Worm (Caenorhabditis elegans) whole organism, young adult: ENCODE measurements around the gene srlf-3.

ENCODE experiments used
- B0035.1 ChIP-seq: sonication (generic microtip); optimal IDR thresholded peaks from 2 replicates; lab custom pipeline; 2016; ENCODE audit warnings: missing genetic modification characterization, mild to moderate bottlenecking, missing compliant biosample characterization, missing genotype, missing genetic modification reagents
- C06A6.2 ChIP-seq: fragments of 200-800 bp; sonication (Bioruptor generic); conservative IDR thresholded peaks from 2 replicates; pipeline ENCODE4 v1.3.6; 2022; ENCODE audit warnings: missing genetic modification characterization, missing compliant biosample characterization
- F10E7.11 ChIP-seq: sonication (generic microtip); optimal IDR thresholded peaks from 2 replicates; lab custom pipeline; 2017; ENCODE audit warnings: mild to moderate bottlenecking, missing genetic modification characterization, moderate library complexity, missing compliant biosample characterization
- F37B4.10 ChIP-seq: fragments of 200-800 bp; sonication (Bioruptor generic); IDR thresholded peaks from 2 replicates; pipeline ENCODE4 v1.3.6; 2022; ENCODE audit warnings: missing genetic modification characterization, missing compliant biosample characterization
- F39B2.1 ChIP-seq: fragments of 200-800 bp; sonication (Bioruptor generic); IDR thresholded peaks from 2 replicates; pipeline ENCODE4 v1.3.6; 2022; ENCODE audit warnings: missing genetic modification reagents, missing genetic modification characterization, missing compliant biosample characterization
- F49E8.2 ChIP-seq: sonication (generic microtip); optimal IDR thresholded peaks from 3 replicates; lab custom pipeline; 2017; ENCODE audit warnings: missing genetic modification characterization, mild to moderate bottlenecking, missing compliant biosample characterization, antibody characterized with exemption, moderate library complexity; ENCODE audit not compliant: insufficient read depth
- F52B5.7 ChIP-seq: sonication (generic microtip); optimal IDR thresholded peaks from 2 replicates; lab custom pipeline; 2016; ENCODE audit warnings: mild to moderate bottlenecking, missing genetic modification characterization, missing compliant biosample characterization
- F57C9.4 ChIP-seq: sonication (generic microtip); optimal IDR thresholded peaks from 2 replicates; lab custom pipeline; 2017; ENCODE audit warnings: mild to moderate bottlenecking, missing genetic modification characterization, missing compliant biosample characterization
- K11D2.4 ChIP-seq: fragments of 200-800 bp; sonication (Bioruptor generic); IDR thresholded peaks from 2 replicates; pipeline ENCODE4 v1.3.6; 2022; ENCODE audit warnings: missing genetic modification reagents, missing genetic modification characterization, missing compliant biosample characterization
- Y53F4B.3 ChIP-seq: fragments of 200-800 bp; sonication (Bioruptor generic); IDR thresholded peaks from 2 replicates; pipeline ENCODE4 v1.3.6; 2022; ENCODE audit warnings: missing genetic modification reagents, missing genetic modification characterization, missing compliant biosample characterization
- Y53G8AR.9 ChIP-seq: fragments of 200-800 bp; sonication (Bioruptor generic); conservative IDR thresholded peaks from 2 replicates; pipeline ENCODE4 v1.3.6; 2022; ENCODE audit warnings: missing genetic modification reagents, missing genetic modification characterization, missing compliant biosample characterization
- athp-1 ChIP-seq: sonication (generic microtip); optimal IDR thresholded peaks from 2 replicates; lab custom pipeline; 2017; ENCODE audit warnings: mild to moderate bottlenecking, missing genetic modification characterization, missing compliant biosample characterization
- cebp-1 ChIP-seq, 2 experiments: fragments of 200-800 bp in 1 of 2; sonication (Bioruptor generic) in 1 of 2; sonication (generic microtip) in 1 of 2; IDR thresholded peaks in 1 of 2; optimal IDR thresholded peaks in 1 of 2; 2 replicates each; pipeline versions ENCODE4 v1.3.6 to Lab custom; 2017 to 2022; ENCODE audit warnings: missing compliant biosample characterization in 2 of 2, missing genetic modification characterization in 2 of 2, mild to moderate bottlenecking in 1 of 2, missing genetic modification reagents in 1 of 2, moderate library complexity in 1 of 2
- die-1 ChIP-seq: sonication (generic microtip); optimal IDR thresholded peaks from 2 replicates; lab custom pipeline; 2016; ENCODE audit warnings: missing genotype, mild to moderate bottlenecking, missing genetic modification characterization, missing compliant biosample characterization
- egl-44 ChIP-seq: fragments of 200-800 bp; sonication (Bioruptor generic); IDR thresholded peaks from 2 replicates; pipeline ENCODE4 v1.3.6; 2022; ENCODE audit warnings: missing genetic modification reagents, missing genetic modification characterization, missing compliant biosample characterization
- fkh-3 ChIP-seq: sonication (generic microtip); optimal IDR thresholded peaks from 2 replicates; lab custom pipeline; 2016; ENCODE audit warnings: mild to moderate bottlenecking, missing genetic modification characterization, missing compliant biosample characterization
- hmg-20 ChIP-seq: fragments of 200-800 bp; sonication (Bioruptor generic); IDR thresholded peaks from 2 replicates; pipeline ENCODE4 v1.3.6; 2022; ENCODE audit warnings: missing genetic modification reagents, missing genetic modification characterization, missing compliant biosample characterization
- let-526 ChIP-seq: fragments of 200-800 bp; sonication (Bioruptor generic); IDR thresholded peaks from 2 replicates; pipeline ENCODE4 v1.3.6; 2022; ENCODE audit warnings: missing genetic modification reagents, missing genetic modification characterization, missing compliant biosample characterization
- lin-40 ChIP-seq: sonication (generic microtip); optimal IDR thresholded peaks from 2 replicates; lab custom pipeline; 2016; ENCODE audit warnings: missing genetic modification characterization, mild to moderate bottlenecking, missing compliant biosample characterization, missing genotype, missing genetic modification reagents
- lin-54 ChIP-seq: fragments of 200-800 bp; sonication (Bioruptor generic); optimal IDR thresholded peaks from 2 replicates; lab custom pipeline; 2018; ENCODE audit warnings: mild to moderate bottlenecking, missing genetic modification characterization, missing compliant biosample characterization
- lsl-1 ChIP-seq: fragments of 200-800 bp; sonication (Bioruptor generic); optimal IDR thresholded peaks from 2 replicates; lab custom pipeline; 2018; ENCODE audit warnings: mild to moderate bottlenecking, missing genetic modification characterization, moderate library complexity, missing compliant biosample characterization
- madf-10 ChIP-seq: sonication (generic microtip); optimal IDR thresholded peaks from 2 replicates; lab custom pipeline; 2016; ENCODE audit warnings: mild to moderate bottlenecking, missing genetic modification characterization, missing compliant biosample characterization
- nfya-1 ChIP-seq: sonication (generic microtip); optimal IDR thresholded peaks from 2 replicates; lab custom pipeline; 2017; ENCODE audit warnings: antibody characterized with exemption, missing compliant biosample characterization, missing genetic modification characterization, borderline replicate concordance; ENCODE audit not compliant: insufficient read depth
- nfya-2 ChIP-seq: fragments of 200-800 bp; sonication (Bioruptor generic); IDR thresholded peaks from 2 replicates; pipeline ENCODE4 v1.3.6; 2022; ENCODE audit warnings: missing genetic modification reagents, missing genetic modification characterization, missing compliant biosample characterization
- nfyb-1 ChIP-seq: fragments of 200-800 bp; sonication (Bioruptor generic); IDR thresholded peaks from 2 replicates; pipeline ENCODE4 v1.3.6; 2022; ENCODE audit warnings: missing genetic modification reagents, missing genetic modification characterization, missing compliant biosample characterization
- nhr-27 ChIP-seq: fragments of 200-800 bp; sonication (Bioruptor generic); optimal IDR thresholded peaks from 2 replicates; lab custom pipeline; 2018; ENCODE audit warnings: mild to moderate bottlenecking, missing genetic modification characterization, moderate library complexity, missing compliant biosample characterization
- nhr-80 ChIP-seq: sonication (generic microtip); optimal IDR thresholded peaks from 2 replicates; lab custom pipeline; 2016; ENCODE audit warnings: missing genetic modification characterization, missing compliant biosample characterization
- pbrm-1 ChIP-seq: fragments of 200-800 bp; sonication (Bioruptor generic); IDR thresholded peaks from 2 replicates; pipeline ENCODE4 v1.3.6; 2022; ENCODE audit warnings: missing genetic modification reagents, missing genetic modification characterization, missing compliant biosample characterization
- pha-4 ChIP-seq: fragments of 150-350 bp; sonication (generic microtip); optimal IDR thresholded peaks from 2 replicates; lab custom pipeline; 2014; ENCODE audit warnings: missing biosample characterization, missing genetic modification reagents, missing genetic modification characterization
- rec-8 ChIP-seq, 2 experiments: sonication (generic microtip); optimal IDR thresholded peaks; 2 replicates each; lab custom pipeline; 2016; ENCODE audit warnings: mild to moderate bottlenecking in 2 of 2, missing genetic modification characterization in 2 of 2, missing genetic modification reagents in 2 of 2, missing genotype in 2 of 2, missing biosample characterization in 1 of 2, missing compliant biosample characterization in 1 of 2, moderate library complexity in 1 of 2
- repo-1 ChIP-seq: sonication (generic microtip); optimal IDR thresholded peaks from 2 replicates; lab custom pipeline; 2017; ENCODE audit warnings: mild to moderate bottlenecking, missing genetic modification characterization, missing compliant biosample characterization
- snpc-1.1 ChIP-seq: sonication (generic microtip); optimal IDR thresholded peaks from 2 replicates; lab custom pipeline; 2017; ENCODE audit warnings: missing genetic modification characterization, mild to moderate bottlenecking, missing compliant biosample characterization, antibody characterized with exemption, moderate library complexity, missing genotype, missing genetic modification reagents; ENCODE audit not compliant: insufficient read depth
- snpc-4 ChIP-seq, 5 experiments: fragments of 150-350 bp in 1 of 5; sonication (generic microtip) in 4 of 5; optimal IDR thresholded peaks; 2 replicates each; lab custom pipeline; 2014 to 2018; ENCODE audit warnings: missing genetic modification characterization in 5 of 5, missing biosample characterization in 3 of 5, antibody characterized with exemption in 2 of 5, mild to moderate bottlenecking in 2 of 5, missing compliant biosample characterization in 2 of 5, missing genotype in 2 of 5, moderate library complexity in 2 of 5, missing genetic modification reagents in 1 of 5
- zfh-2 ChIP-seq: fragments of 200-800 bp; sonication (Bioruptor generic); conservative IDR thresholded peaks from 2 replicates; pipeline ENCODE4 v1.3.6; 2022; ENCODE audit warnings: missing genetic modification reagents, missing genetic modification characterization, missing compliant biosample characterization
- zim-3 ChIP-seq: sonication (generic microtip); optimal IDR thresholded peaks from 2 replicates; lab custom pipeline; 2017; ENCODE audit warnings: mild to moderate bottlenecking, missing genetic modification characterization, moderate library complexity, missing compliant biosample characterization
- ztf-26 ChIP-seq: sonication (generic microtip); optimal IDR thresholded peaks from 2 replicates; lab custom pipeline; 2017; ENCODE audit warnings: missing genetic modification characterization, missing compliant biosample characterization
- ztf-3 ChIP-seq: fragments of 200-800 bp; sonication (Bioruptor generic); optimal IDR thresholded peaks from 2 replicates; lab custom pipeline; 2018; ENCODE audit warnings: mild to moderate bottlenecking, missing genetic modification characterization, missing compliant biosample characterization

Gene srlf-3

ce11 chrIV:8481308-8481707 is 6.0 kb upstream of the srlf-3 start, which contains the start of gene spp-8 (continued):
- TF ChIP-seq Y53G8AR.9: no peak
- no peak for TF ChIP-seq F57C9.4 (tag; lab: Kevin White, UChicago)
- no peak for TF ChIP-seq die-1
- TF ChIP-seq egl-44 (GFP tag; lab: Robert Waterston, UW): peak; percentile 39; the same call in 1 of the 2 replicates
- TF ChIP-seq nfyb-1: no peak
- TF ChIP-seq, all 124 proteins: peak for 7

- 0 out of 2 replicates have a peak, but pooled peaks have one; percentile 25 for TF ChIP-seq zfh-2 (GFP tag; lab: Robert Waterston, UW)
- no peak for TF ChIP-seq athp-1 (tag; lab: Kevin White, UChicago)
These were observed 760 bp downstream of the srlf-3 start for ce11 chrIV:8488043-8488442.

- no peak for TF ChIP-seq pbrm-1 (GFP tag; lab: Robert Waterston, UW)
- TF ChIP-seq repo-1: no peak
- TF ChIP-seq F52B5.7 (tag; lab: Kevin White, UChicago): no peak
- TF ChIP-seq nhr-80 (tag; lab: Kevin White, UChicago): no peak
- TF ChIP-seq fkh-3: no peak
- no peak for TF ChIP-seq lin-40 (tag; lab: Kevin White, UChicago)
- no peak for TF ChIP-seq madf-10 (tag; lab: Kevin White, UChicago)
- TF ChIP-seq lsl-1 (GFP tag; lab: Kevin White, UChicago): no peak
- no peak for TF ChIP-seq snpc-4 (GFP tag; optimal IDR thresholded peaks at IDR 0.05; lab: Kevin White, UChicago)
- no peak for TF ChIP-seq snpc-4 (tag; optimal IDR thresholded peaks at IDR 0.05; lab: Kevin White, UChicago)
- no peak for TF ChIP-seq snpc-1.1
- no peak for TF ChIP-seq egl-44 (GFP tag; lab: Robert Waterston, UW)
- no peak for TF ChIP-seq F10E7.11 (tag; lab: Kevin White, UChicago)
- TF ChIP-seq F49E8.2: no peak
- TF ChIP-seq nfya-2 (GFP tag; lab: Robert Waterston, UW): no peak
- TF ChIP-seq Y53F4B.3 (GFP tag; lab: Robert Waterston, UW): no peak
- no peak for TF ChIP-seq hmg-20 (GFP tag; lab: Robert Waterston, UW)
- no peak for TF ChIP-seq nhr-27 (tag; lab: Kevin White, UChicago)
- TF ChIP-seq B0035.1: no peak
These were observed 2.6 kb downstream of the srlf-3 start, which contains the start of gene srlf-2 for ce11 chrIV:8489915-8490314. Gene srlf-2, plus strand, starts transcription at chrIV:8490215.

- TF ChIP-seq let-526 (GFP tag; lab: Robert Waterston, UW): no peak
- TF ChIP-seq ztf-26 (tag; lab: Kevin White, UChicago): no peak
- TF ChIP-seq F37B4.10 (GFP tag; lab: Robert Waterston, UW): no peak
- no peak for TF ChIP-seq ztf-3 (GFP tag; lab: Kevin White, UChicago)
- no peak for TF ChIP-seq snpc-1.1
- TF ChIP-seq cebp-1 (GFP tag; IDR thresholded peaks at IDR 0.05; lab: Robert Waterston, UW): no peak
- TF ChIP-seq cebp-1 (tag; optimal IDR thresholded peaks at IDR 0.05; lab: Kevin White, UChicago): no peak
- no peak for TF ChIP-seq zim-3
- TF ChIP-seq pha-4: no peak
- no peak for TF ChIP-seq nfya-1 (tag; lab: Kevin White, UChicago)
- no peak for TF ChIP-seq C06A6.2 (GFP tag; lab: Robert Waterston, UW)
- TF ChIP-seq K11D2.4 (GFP tag; lab: Robert Waterston, UW): no peak
- no peak for TF ChIP-seq lin-54
- no peak for TF ChIP-seq madf-10 (tag; lab: Kevin White, UChicago)
- TF ChIP-seq F49E8.2: no peak
- no peak for TF ChIP-seq rec-8 (tag; optimal IDR thresholded peaks at IDR 0.05; lab: Kevin White, UChicago)
- TF ChIP-seq F39B2.1 (GFP tag; lab: Robert Waterston, UW): no peak
These were observed 5.0 kb downstream of the srlf-3 start, which contains the start of gene sru-7 for ce11 chrIV:8492242-8492641. Gene sru-7, plus strand, starts transcription at chrIV:8492542.
